Fruit fly (Drosophila melanogaster) whole organism, embryonic: ENCODE data around the gene SerRS.

ENCODE experiments used
- ATbp ChIP-seq: fragments of 200-800 bp; sonication (Bioruptor generic); optimal IDR thresholded peaks from 2 replicates; lab custom pipeline; 2017; ENCODE audit warnings: missing biosample characterization, mild to moderate bottlenecking, missing genetic modification characterization, missing genetic modification reagents
- Ada2b ChIP-seq: fragments of 200-800 bp; sonication (Bioruptor generic); IDR thresholded peaks from 2 replicates; pipeline ENCODE4 v1.3.6; 2022; ENCODE audit warnings: missing biosample characterization, missing genetic modification characterization
- Asciz ChIP-seq: fragments of 200-800 bp; sonication (Bioruptor generic); optimal IDR thresholded peaks from 2 replicates; lab custom pipeline; 2017; ENCODE audit warnings: missing biosample characterization, mild to moderate bottlenecking, missing genetic modification characterization, missing genetic modification reagents
- Awh ChIP-seq: fragments of 200-800 bp; sonication (Bioruptor generic); IDR thresholded peaks from 2 replicates; pipeline ENCODE4, ENCODE4 v1.3.6; 2022; ENCODE audit warnings: missing biosample characterization, missing genetic modification characterization
- CG10366 ChIP-seq: fragments of 200-800 bp; sonication (Bioruptor generic); IDR thresholded peaks from 2 replicates; pipeline ENCODE4 v1.3.6; 2022; ENCODE audit warnings: missing biosample characterization, missing genetic modification characterization
- CG10543 ChIP-seq: fragments of 200-800 bp; sonication (Bioruptor generic); optimal IDR thresholded peaks from 3 replicates; lab custom pipeline; 2017; ENCODE audit warnings: missing biosample characterization, mild to moderate bottlenecking, missing genetic modification characterization, moderate library complexity
- CG11504 ChIP-seq: fragments of 200-800 bp; sonication (Bioruptor generic); optimal IDR thresholded peaks from 3 replicates; lab custom pipeline; 2019; ENCODE audit warnings: missing biosample characterization, mild to moderate bottlenecking, missing genetic modification characterization, moderate library complexity
- CG12299 ChIP-seq: fragments of 200-800 bp; sonication (Bioruptor generic); optimal IDR thresholded peaks from 2 replicates; lab custom pipeline; 2018; ENCODE audit warnings: missing biosample characterization, mild to moderate bottlenecking, missing genetic modification characterization
- CG16815 ChIP-seq: fragments of 200-800 bp; sonication (Bioruptor generic); optimal IDR thresholded peaks from 3 replicates; lab custom pipeline; 2017; ENCODE audit warnings: missing biosample characterization, mild to moderate bottlenecking, missing genetic modification characterization
- CG17385 ChIP-seq: fragments of 200-800 bp; sonication (Bioruptor generic); optimal IDR thresholded peaks from 3 replicates; lab custom pipeline; 2018; ENCODE audit warnings: missing biosample characterization, mild to moderate bottlenecking, missing genetic modification characterization
- CG17802 ChIP-seq: fragments of 200-800 bp; sonication (Bioruptor generic); optimal IDR thresholded peaks from 2 replicates; lab custom pipeline; 2018; ENCODE audit warnings: missing biosample characterization, mild to moderate bottlenecking, missing genetic modification characterization, moderate library complexity
- CG1792 ChIP-seq: fragments of 200-800 bp; sonication (Bioruptor generic); optimal IDR thresholded peaks from 2 replicates; lab custom pipeline; 2016; ENCODE audit warnings: missing biosample characterization, missing genetic modification characterization
- CG2116 ChIP-seq: fragments of 200-800 bp; sonication (Bioruptor generic); optimal IDR thresholded peaks from 3 replicates; lab custom pipeline; 2018; ENCODE audit warnings: missing biosample characterization, mild to moderate bottlenecking, missing genetic modification characterization
- CG3281 ChIP-seq: fragments of 200-800 bp; sonication (Bioruptor generic); optimal IDR thresholded peaks from 3 replicates; lab custom pipeline; 2017; ENCODE audit warnings: missing biosample characterization, mild to moderate bottlenecking, missing genetic modification characterization
- CG4360 ChIP-seq: fragments of 200-800 bp; sonication (Bioruptor generic); IDR thresholded peaks from 2 replicates; pipeline ENCODE4 v1.3.6; 2022; ENCODE audit warnings: missing biosample characterization, missing genetic modification characterization
- CG4730 ChIP-seq: fragments of 200-800 bp; sonication (Bioruptor generic); IDR thresholded peaks from 2 replicates; pipeline ENCODE4 v1.3.6; 2022; ENCODE audit warnings: missing biosample characterization, missing genetic modification characterization
- CG7271 ChIP-seq: fragments of 200-800 bp; sonication (Bioruptor generic); optimal IDR thresholded peaks from 2 replicates; lab custom pipeline; 2018; ENCODE audit warnings: missing biosample characterization, mild to moderate bottlenecking, missing genetic modification characterization, moderate library complexity
- CG9215 ChIP-seq: fragments of 200-800 bp; sonication (Bioruptor generic); IDR thresholded peaks from 2 replicates; pipeline ENCODE4 v1.3.6; 2022; ENCODE audit warnings: missing biosample characterization, missing genetic modification characterization
- CG9437 ChIP-seq: fragments of 200-800 bp; sonication (Bioruptor generic); optimal IDR thresholded peaks from 2 replicates; lab custom pipeline; 2018; ENCODE audit warnings: missing biosample characterization, mild to moderate bottlenecking, missing genetic modification characterization
- Dll ChIP-seq: fragments of 200-800 bp; sonication (Bioruptor generic); IDR thresholded peaks from 4 replicates; pipeline ENCODE4 v1.3.6; 2022; ENCODE audit warnings: missing biosample characterization, missing genetic modification characterization; ENCODE audit not compliant: partially characterized antibody
- Dref ChIP-seq: fragments of 200-800 bp; sonication (Bioruptor generic); IDR thresholded peaks from 2 replicates; pipeline ENCODE4 v1.3.6; 2022; ENCODE audit warnings: missing biosample characterization, missing genetic modification characterization
- Fer1 ChIP-seq: fragments of 200-800 bp; sonication (Bioruptor generic); optimal IDR thresholded peaks from 2 replicates; lab custom pipeline; 2017; ENCODE audit warnings: missing biosample characterization, mild to moderate bottlenecking, missing genetic modification characterization
- Fer3 ChIP-seq: fragments of 200-800 bp; sonication (Bioruptor generic); optimal IDR thresholded peaks from 2 replicates; lab custom pipeline; 2018; ENCODE audit warnings: missing biosample characterization, mild to moderate bottlenecking, missing genetic modification characterization, moderate library complexity
- HLHmδ ChIP-seq: fragments of 200-800 bp; sonication (Bioruptor generic); optimal IDR thresholded peaks from 2 replicates; lab custom pipeline; 2018; ENCODE audit warnings: missing biosample characterization, mild to moderate bottlenecking, missing genetic modification characterization, moderate library complexity
- Hey ChIP-seq: fragments of 200-800 bp; sonication (Bioruptor generic); optimal IDR thresholded peaks from 3 replicates; lab custom pipeline; 2018; ENCODE audit warnings: missing biosample characterization, mild to moderate bottlenecking, missing genetic modification characterization
- Hr78 ChIP-seq, 2 experiments: fragments of 200-800 bp in 1 of 2; fragments of >200 bp in 1 of 2; sonication (Bioruptor generic) in 1 of 2; optimal IDR thresholded peaks; 2 replicates each; lab custom pipeline; 2017 to 2019; ENCODE audit warnings: missing biosample characterization in 2 of 2, missing genetic modification characterization in 2 of 2, mild to moderate bottlenecking in 1 of 2, moderate library complexity in 1 of 2
- Kr ChIP-seq: fragments of 200-800 bp; sonication (Bioruptor generic); optimal IDR thresholded peaks from 2 replicates; lab custom pipeline; 2017; ENCODE audit warnings: missing biosample characterization, mild to moderate bottlenecking, missing genetic modification characterization
- Lhr ChIP-seq: fragments of 200-800 bp; sonication (Bioruptor generic); optimal IDR thresholded peaks from 3 replicates; lab custom pipeline; 2017; ENCODE audit warnings: mild to moderate bottlenecking, missing biosample characterization, missing genetic modification reagents, missing genetic modification characterization
- Mrtf ChIP-seq: fragments of 200-800 bp; sonication (Bioruptor generic); IDR thresholded peaks from 3 replicates; pipeline ENCODE4 v1.3.6; 2022; ENCODE audit warnings: missing biosample characterization, missing genetic modification characterization
- PHDP ChIP-seq: fragments of 200-800 bp; sonication (Bioruptor generic); optimal IDR thresholded peaks from 3 replicates; lab custom pipeline; 2018; ENCODE audit warnings: missing biosample characterization, mild to moderate bottlenecking, missing genetic modification characterization, moderate library complexity
- al ChIP-seq: fragments of 200-800 bp; sonication (Bioruptor generic); IDR thresholded peaks from 2 replicates; pipeline ENCODE4 v1.3.6; 2022; ENCODE audit warnings: missing biosample characterization, missing genetic modification characterization
- caup ChIP-seq: fragments of 200-800 bp; sonication (Bioruptor generic); optimal IDR thresholded peaks from 3 replicates; lab custom pipeline; 2017; ENCODE audit warnings: missing biosample characterization, mild to moderate bottlenecking, missing genetic modification characterization, moderate library complexity; ENCODE audit not compliant: severe bottlenecking
- chinmo ChIP-seq: fragments of 200-800 bp; sonication (Bioruptor generic); IDR thresholded peaks from 4 replicates; pipeline ENCODE4 v1.3.6; 2022; ENCODE audit warnings: missing biosample characterization, missing genetic modification characterization; ENCODE audit not compliant: partially characterized antibody
- crc ChIP-seq: fragments of 200-800 bp; sonication (Bioruptor generic); optimal IDR thresholded peaks from 2 replicates; lab custom pipeline; 2016; ENCODE audit warnings: missing biosample characterization, missing genetic modification characterization
- danr ChIP-seq: fragments of 200-800 bp; sonication (Bioruptor generic); IDR thresholded peaks from 2 replicates; pipeline ENCODE4 v1.3.6; 2022; ENCODE audit warnings: missing biosample characterization, missing genetic modification characterization
- en ChIP-seq: fragments of 200-800 bp; sonication (Bioruptor generic); optimal IDR thresholded peaks from 2 replicates; lab custom pipeline; 2016; ENCODE audit warnings: missing biosample characterization, missing genetic modification characterization
- fu2 ChIP-seq: fragments of 200-800 bp; sonication (Bioruptor generic); optimal IDR thresholded peaks from 2 replicates; lab custom pipeline; 2016; ENCODE audit warnings: missing biosample characterization, missing genetic modification characterization
- gcm ChIP-seq: fragments of 200-800 bp; sonication (Bioruptor generic); optimal IDR thresholded peaks from 2 replicates; lab custom pipeline; 2019; ENCODE audit warnings: missing biosample characterization, mild to moderate bottlenecking, missing genetic modification characterization, moderate library complexity
- gcm2 ChIP-seq: fragments of 200-800 bp; sonication (Bioruptor generic); optimal IDR thresholded peaks from 2 replicates; lab custom pipeline; 2016; ENCODE audit warnings: missing biosample characterization, missing genetic modification characterization
- grn ChIP-seq: fragments of 200-800 bp; sonication (Bioruptor generic); optimal IDR thresholded peaks from 3 replicates; lab custom pipeline; 2017; ENCODE audit warnings: missing biosample characterization, missing genetic modification characterization
- gsb-n ChIP-seq: fragments of 200-800 bp; sonication (Bioruptor generic); optimal IDR thresholded peaks from 3 replicates; lab custom pipeline; 2018; ENCODE audit warnings: missing biosample characterization, mild to moderate bottlenecking, missing genetic modification characterization
- gt ChIP-seq: fragments of 200-800 bp; sonication (Bioruptor generic); IDR thresholded peaks from 2 replicates; pipeline ENCODE4 v1.3.6; 2022; ENCODE audit warnings: missing biosample characterization, missing genetic modification characterization
- ken ChIP-seq: fragments of 200-800 bp; sonication (Bioruptor generic); IDR thresholded peaks from 3 replicates; pipeline ENCODE4 v1.3.6; 2022; ENCODE audit warnings: missing biosample characterization, missing genetic modification characterization
- klu ChIP-seq: fragments of 200-800 bp; sonication (Bioruptor generic); IDR thresholded peaks from 2 replicates; pipeline ENCODE4 v1.3.6; 2022; ENCODE audit warnings: missing biosample characterization, missing genetic modification characterization
- pho ChIP-seq: fragments of 200-800 bp; sonication (Bioruptor generic); optimal IDR thresholded peaks from 2 replicates; lab custom pipeline; 2016; ENCODE audit warnings: missing biosample characterization, missing genetic modification characterization
- pita ChIP-seq: fragments of 200-800 bp; sonication (Bioruptor generic); optimal IDR thresholded peaks from 2 replicates; lab custom pipeline; 2017; ENCODE audit warnings: missing biosample characterization, mild to moderate bottlenecking, missing genetic modification characterization
- pros ChIP-seq: fragments of 200-800 bp; sonication (Bioruptor generic); optimal IDR thresholded peaks from 3 replicates; lab custom pipeline; 2019; ENCODE audit warnings: missing biosample characterization, mild to moderate bottlenecking, missing genetic modification characterization, moderate library complexity
- repo ChIP-seq: fragments of 200-800 bp; sonication (Bioruptor generic); optimal IDR thresholded peaks from 2 replicates; lab custom pipeline; 2016; ENCODE audit warnings: missing biosample characterization, missing genetic modification characterization
- slou ChIP-seq: fragments of 200-800 bp; sonication (Bioruptor generic); optimal IDR thresholded peaks from 3 replicates; lab custom pipeline; 2016; ENCODE audit warnings: missing biosample characterization, missing genetic modification characterization
- vvl ChIP-seq: fragments of 200-800 bp; sonication (Bioruptor generic); IDR thresholded peaks from 2 replicates; pipeline ENCODE4 v1.3.6; 2022; ENCODE audit warnings: missing biosample characterization, missing genetic modification characterization
- wek ChIP-seq: fragments of 200-800 bp; sonication (Bioruptor generic); optimal IDR thresholded peaks from 3 replicates; lab custom pipeline; 2018; ENCODE audit warnings: missing biosample characterization, mild to moderate bottlenecking, missing genetic modification characterization, moderate library complexity

Gene SerRS

DNA sequence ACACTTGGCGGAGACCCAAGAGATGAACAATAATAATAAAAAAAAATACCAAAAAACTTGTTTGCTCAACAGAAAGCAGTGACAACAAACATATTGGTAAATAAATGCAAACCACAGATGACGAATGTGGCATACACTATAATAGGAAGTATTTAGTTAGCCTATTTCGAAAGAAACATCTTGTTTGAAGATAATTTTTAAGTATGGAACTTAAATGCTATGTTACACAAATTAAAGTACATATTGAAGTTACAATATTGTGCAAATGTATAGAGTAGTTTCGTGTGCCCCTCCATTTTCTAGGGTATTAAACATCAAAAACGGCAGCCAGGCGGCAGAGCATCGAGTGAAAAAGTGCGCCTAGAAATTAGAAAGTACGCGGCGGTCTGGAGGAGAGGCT, 33.8 kb downstream of the SerRS start (continued):
- no peak for TF ChIP-seq slou (GFP tag; lab: Kevin White, UChicago)
- no peak for TF ChIP-seq CG9215 (GFP tag; lab: Robert Waterston, UW)
- peak; percentile 16 for TF ChIP-seq Lhr (GFP tag; lab: Kevin White, UChicago)
- no peak for TF ChIP-seq Dref (GFP tag; lab: Robert Waterston, UW)
- no peak for TF ChIP-seq CG17802 (tag; lab: Kevin White, UChicago)
- no peak for TF ChIP-seq Mrtf (GFP tag; lab: Robert Waterston, UW)
- TF ChIP-seq CG4360 (GFP tag; lab: Robert Waterston, UW), result no peak
- TF ChIP-seq gsb-n (tag; lab: Kevin White, UChicago), result peak; percentile 62
- peak; percentile 81 for TF ChIP-seq CG11504
- TF ChIP-seq Fer3 (tag; lab: Kevin White, UChicago), result peak; percentile 33
- no peak for TF ChIP-seq chinmo (GFP tag; lab: Robert Waterston, UW)
- TF ChIP-seq Fer1, result peak; percentile 8
- no peak for TF ChIP-seq danr (GFP tag; lab: Robert Waterston, UW)
- peak; percentile 69 for TF ChIP-seq vvl
- TF ChIP-seq PHDP, result peak; percentile 76
- TF ChIP-seq Awh (GFP tag; lab: Robert Waterston, UW), result no peak
- TF ChIP-seq caup (GFP tag; lab: Kevin White, UChicago), result no peak
- no peak for TF ChIP-seq CG2116
- peak; percentile 46; the same call in 1 of the 3 replicates for TF ChIP-seq ken (GFP tag; lab: Robert Waterston, UW)
- no peak for TF ChIP-seq gt (GFP tag; lab: Robert Waterston, UW)
- peak; percentile 25 for TF ChIP-seq wek (GFP tag; lab: Kevin White, UChicago)
- no peak for TF ChIP-seq Dll
- TF ChIP-seq ATbp (GFP tag; lab: Kevin White, UChicago), result peak; percentile 85
- TF ChIP-seq CG16815 (GFP tag; lab: Kevin White, UChicago), result no peak
- TF ChIP-seq grn (GFP tag; lab: Kevin White, UChicago), result no peak
- no peak for TF ChIP-seq fu2 (GFP tag; lab: Kevin White, UChicago)
- peak; percentile 47; the same call in 1 of the 2 replicates for TF ChIP-seq Ada2b (GFP tag; lab: Robert Waterston, UW)
- TF ChIP-seq CG7271 (tag; lab: Kevin White, UChicago), result no peak
- peak; percentile 59 for TF ChIP-seq CG17385 (GFP tag; lab: Kevin White, UChicago)
- no peak for TF ChIP-seq al (GFP tag; lab: Robert Waterston, UW)
- TF ChIP-seq CG1792 (GFP tag; lab: Kevin White, UChicago), result no peak
- no peak for TF ChIP-seq gcm2 (GFP tag; lab: Kevin White, UChicago)
- TF ChIP-seq Hey (tag; lab: Kevin White, UChicago), result no peak
- no peak for TF ChIP-seq CG4730
- TF ChIP-seq CG9437, result peak; percentile 40
- TF ChIP-seq pros, result no peak
- TF ChIP-seq repo, result no peak
- TF ChIP-seq CG3281 (GFP tag; lab: Kevin White, UChicago), result no peak
- no peak for TF ChIP-seq pita (GFP tag; lab: Kevin White, UChicago)
- no peak for TF ChIP-seq pho (GFP tag; lab: Kevin White, UChicago)
- TF ChIP-seq klu (GFP tag; lab: Robert Waterston, UW), result no peak
- TF ChIP-seq crc (GFP tag; lab: Kevin White, UChicago), result no peak
- TF ChIP-seq Hr78 (GFP tag; optimal IDR thresholded peaks at IDR 0.05; lab: Kevin White, UChicago), result peak in 1 of 2 experiments; percentile 9
- TF ChIP-seq en (GFP tag; lab: Kevin White, UChicago), result no peak
- peak; percentile 40; the same call in 1 of the 2 replicates for TF ChIP-seq CG10366 (GFP tag; lab: Robert Waterston, UW)
- TF ChIP-seq Kr (GFP tag; lab: Kevin White, UChicago), result no peak
- TF ChIP-seq CG12299 (tag; lab: Kevin White, UChicago), result no peak
- TF ChIP-seq gcm (GFP tag; lab: Kevin White, UChicago), result peak; percentile 50
- TF ChIP-seq HLHmδ (GFP tag; lab: Kevin White, UChicago), result no peak
- no peak for TF ChIP-seq CG10543
- peak; percentile 88 for TF ChIP-seq Asciz (GFP tag; lab: Kevin White, UChicago)
